Fruit fly (Drosophila melanogaster) whole organism, embryonic: ENCODE data around the gene wisp.
A peak's percentile ranks its signal among the peaks of the same experiment; 100 is the strongest.

ENCODE experiments used
- Atf6 ChIP-seq: fragments of 200-800 bp; sonication (Bioruptor generic); IDR thresholded peaks from 2 replicates; pipeline ENCODE4 v1.3.6; 2022; ENCODE audit warnings: missing biosample characterization, missing genetic modification characterization
- Bteb2 ChIP-seq: fragments of 200-800 bp; sonication (Bioruptor generic); optimal IDR thresholded peaks from 2 replicates; lab custom pipeline; 2016; ENCODE audit warnings: missing biosample characterization, missing genetic modification characterization
- CG10209 ChIP-seq: fragments of 200-800 bp; sonication (Bioruptor generic); optimal IDR thresholded peaks from 3 replicates; lab custom pipeline; 2017; ENCODE audit warnings: missing biosample characterization, mild to moderate bottlenecking, missing genetic modification characterization, missing genetic modification reagents
- CG11504 ChIP-seq: fragments of 200-800 bp; sonication (Bioruptor generic); optimal IDR thresholded peaks from 3 replicates; lab custom pipeline; 2019; ENCODE audit warnings: missing biosample characterization, mild to moderate bottlenecking, missing genetic modification characterization, moderate library complexity
- CG11723 ChIP-seq: fragments of 200-800 bp; sonication (Bioruptor generic); optimal IDR thresholded peaks from 2 replicates; lab custom pipeline; 2017; ENCODE audit warnings: missing biosample characterization, mild to moderate bottlenecking, missing genetic modification characterization
- CG12299 ChIP-seq: fragments of 200-800 bp; sonication (Bioruptor generic); optimal IDR thresholded peaks from 2 replicates; lab custom pipeline; 2018; ENCODE audit warnings: missing biosample characterization, mild to moderate bottlenecking, missing genetic modification characterization
- CG12391 ChIP-seq: fragments of 200-800 bp; sonication (Bioruptor generic); optimal IDR thresholded peaks from 3 replicates; lab custom pipeline; 2018; ENCODE audit warnings: missing biosample characterization, mild to moderate bottlenecking, missing genetic modification characterization, moderate library complexity
- CG13123 ChIP-seq: fragments of 200-800 bp; sonication (Bioruptor generic); optimal IDR thresholded peaks from 2 replicates; lab custom pipeline; 2016; ENCODE audit warnings: missing biosample characterization, missing genetic modification characterization
- CG13424 ChIP-seq: fragments of 200-800 bp; sonication (Bioruptor generic); optimal IDR thresholded peaks from 2 replicates; lab custom pipeline; 2019; ENCODE audit warnings: missing biosample characterization, mild to moderate bottlenecking, missing genetic modification characterization, moderate library complexity
- CG14965 ChIP-seq: fragments of 200-800 bp; sonication (Bioruptor generic); optimal IDR thresholded peaks from 2 replicates; lab custom pipeline; 2016; ENCODE audit warnings: missing biosample characterization, missing genetic modification characterization, borderline replicate concordance
- CG17829 ChIP-seq: fragments of 200-800 bp; optimal IDR thresholded peaks from 2 replicates; lab custom pipeline; 2019; ENCODE audit warnings: missing biosample characterization, mild to moderate bottlenecking, missing genetic modification characterization, moderate library complexity
- CG1792 ChIP-seq: fragments of 200-800 bp; sonication (Bioruptor generic); optimal IDR thresholded peaks from 2 replicates; lab custom pipeline; 2016; ENCODE audit warnings: missing biosample characterization, missing genetic modification characterization
- CG2129 ChIP-seq: fragments of 200-800 bp; sonication (Bioruptor generic); IDR thresholded peaks from 2 replicates; pipeline ENCODE4 v1.3.6; 2022; ENCODE audit warnings: missing biosample characterization, missing genetic modification characterization; ENCODE audit not compliant: partially characterized antibody
- CG3065 ChIP-seq: fragments of 200-800 bp; sonication (Bioruptor generic); optimal IDR thresholded peaks from 2 replicates; lab custom pipeline; 2016; ENCODE audit warnings: missing biosample characterization, missing genetic modification characterization
- CG31388 ChIP-seq: fragments of 200-800 bp; sonication (Bioruptor generic); optimal IDR thresholded peaks from 2 replicates; lab custom pipeline; 2016; ENCODE audit warnings: missing biosample characterization, missing genetic modification characterization
- CG6175 ChIP-seq: fragments of 200-800 bp; sonication (Bioruptor generic); IDR thresholded peaks from 3 replicates; pipeline ENCODE4 v1.3.6; 2022; ENCODE audit warnings: missing biosample characterization, missing genetic modification characterization
- CG6791 ChIP-seq: fragments of 200-800 bp; sonication (Bioruptor generic); IDR thresholded peaks from 3 replicates; pipeline ENCODE4 v1.3.6; 2022; ENCODE audit warnings: missing biosample characterization, missing genetic modification characterization; ENCODE audit not compliant: partially characterized antibody
- CG7839 ChIP-seq: fragments of 200-800 bp; sonication (Bioruptor generic); optimal IDR thresholded peaks from 3 replicates; lab custom pipeline; 2018; ENCODE audit warnings: missing biosample characterization, mild to moderate bottlenecking, missing genetic modification characterization, moderate library complexity
- CG7963 ChIP-seq: fragments of 200-800 bp; sonication (Bioruptor generic); IDR thresholded peaks from 3 replicates; pipeline ENCODE4 v1.3.6; 2022; ENCODE audit warnings: missing biosample characterization, missing genetic modification characterization; ENCODE audit not compliant: partially characterized antibody
- CG8388 ChIP-seq: fragments of 200-800 bp; sonication (Bioruptor generic); optimal IDR thresholded peaks from 2 replicates; lab custom pipeline; 2019; ENCODE audit warnings: missing biosample characterization, mild to moderate bottlenecking, missing genetic modification characterization, moderate library complexity
- CG9609 ChIP-seq: fragments of 200-800 bp; sonication (Bioruptor generic); optimal IDR thresholded peaks from 3 replicates; lab custom pipeline; 2016; ENCODE audit warnings: missing biosample characterization, missing genetic modification characterization
- CHES-1-like ChIP-seq: fragments of 200-800 bp; sonication (Bioruptor generic); optimal IDR thresholded peaks from 2 replicates; lab custom pipeline; 2016; ENCODE audit warnings: missing biosample characterization, missing genetic modification characterization
- D19B ChIP-seq: fragments of 200-800 bp; sonication (Bioruptor generic); optimal IDR thresholded peaks from 2 replicates; lab custom pipeline; 2017; ENCODE audit warnings: missing biosample characterization, mild to moderate bottlenecking, missing genetic modification characterization
- E2f1 ChIP-seq: fragments of 200-800 bp; sonication (Bioruptor generic); IDR thresholded peaks from 2 replicates; pipeline ENCODE4 v1.3.6; 2022; ENCODE audit warnings: missing biosample characterization, missing genetic modification characterization
- E2f2 ChIP-seq: fragments of 200-800 bp; sonication (Bioruptor generic); IDR thresholded peaks from 2 replicates; pipeline ENCODE4 v1.3.6; 2022; ENCODE audit warnings: missing biosample characterization, missing genetic modification characterization
- Fer3 ChIP-seq: fragments of 200-800 bp; sonication (Bioruptor generic); optimal IDR thresholded peaks from 2 replicates; lab custom pipeline; 2018; ENCODE audit warnings: missing biosample characterization, mild to moderate bottlenecking, missing genetic modification characterization, moderate library complexity
- H15 ChIP-seq: fragments of 200-800 bp; sonication (Bioruptor generic); IDR thresholded peaks from 3 replicates; pipeline ENCODE4 v1.3.6; 2022; ENCODE audit warnings: missing biosample characterization, missing genetic modification characterization
- Hr78 ChIP-seq, 2 experiments: fragments of 200-800 bp in 1 of 2; fragments of >200 bp in 1 of 2; sonication (Bioruptor generic) in 1 of 2; optimal IDR thresholded peaks; 2 replicates each; lab custom pipeline; 2017 to 2019; ENCODE audit warnings: missing biosample characterization in 2 of 2, missing genetic modification characterization in 2 of 2, mild to moderate bottlenecking in 1 of 2, moderate library complexity in 1 of 2
- Kr ChIP-seq: fragments of 200-800 bp; sonication (Bioruptor generic); optimal IDR thresholded peaks from 2 replicates; lab custom pipeline; 2017; ENCODE audit warnings: missing biosample characterization, mild to moderate bottlenecking, missing genetic modification characterization
- Sox102F ChIP-seq: fragments of 200-800 bp; sonication (Bioruptor generic); optimal IDR thresholded peaks from 2 replicates; lab custom pipeline; 2018; ENCODE audit warnings: missing biosample characterization, mild to moderate bottlenecking, missing genetic modification characterization, moderate library complexity
- Xbp1 ChIP-seq: fragments of 200-800 bp; sonication (Bioruptor generic); optimal IDR thresholded peaks from 3 replicates; lab custom pipeline; 2016; ENCODE audit warnings: missing biosample characterization, mild to moderate bottlenecking, missing genetic modification characterization
- ash1 ChIP-seq: fragments of 200-800 bp; sonication (Bioruptor generic); optimal IDR thresholded peaks from 2 replicates; lab custom pipeline; 2018; ENCODE audit warnings: missing biosample characterization, mild to moderate bottlenecking, missing genetic modification characterization
- bigmax ChIP-seq: fragments of 200-800 bp; sonication (Bioruptor generic); optimal IDR thresholded peaks from 2 replicates; lab custom pipeline; 2018; ENCODE audit warnings: missing biosample characterization, mild to moderate bottlenecking, missing genetic modification characterization
- btn ChIP-seq: fragments of 200-800 bp; sonication (Bioruptor generic); optimal IDR thresholded peaks from 2 replicates; lab custom pipeline; 2016; ENCODE audit warnings: missing biosample characterization, missing genetic modification characterization
- cas ChIP-seq: fragments of 200-800 bp; sonication (Bioruptor generic); IDR thresholded peaks from 2 replicates; pipeline ENCODE4 v1.3.6; 2022; ENCODE audit warnings: missing biosample characterization, missing genetic modification characterization
- caup ChIP-seq: fragments of 200-800 bp; sonication (Bioruptor generic); optimal IDR thresholded peaks from 3 replicates; lab custom pipeline; 2017; ENCODE audit warnings: missing biosample characterization, mild to moderate bottlenecking, missing genetic modification characterization, moderate library complexity; ENCODE audit not compliant: severe bottlenecking
- ci ChIP-seq: fragments of 200-800 bp; sonication (Bioruptor generic); IDR thresholded peaks from 3 replicates; pipeline ENCODE4 v1.3.6; 2022; ENCODE audit warnings: missing biosample characterization, missing genetic modification characterization
- dysf ChIP-seq: fragments of 200-800 bp; sonication (Bioruptor generic); IDR thresholded peaks from 3 replicates; pipeline ENCODE4 v1.3.6; 2022; ENCODE audit warnings: missing biosample characterization, missing genetic modification characterization
- gsb ChIP-seq: fragments of 200-800 bp; sonication (Bioruptor generic); IDR thresholded peaks from 2 replicates; pipeline ENCODE4 v1.3.6; 2022; ENCODE audit warnings: missing biosample characterization, missing genetic modification characterization
- gt ChIP-seq: fragments of 200-800 bp; sonication (Bioruptor generic); IDR thresholded peaks from 2 replicates; pipeline ENCODE4 v1.3.6; 2022; ENCODE audit warnings: missing biosample characterization, missing genetic modification characterization
- lola ChIP-seq, 3 experiments: fragments of >200 bp in 2 of 3; fragments of 200-800 bp in 1 of 3; sonication (Bioruptor generic) in 1 of 3; optimal IDR thresholded peaks; 2 replicates each; lab custom pipeline; 2017 to 2019; ENCODE audit warnings: missing biosample characterization in 3 of 3, missing genetic modification characterization in 3 of 3, mild to moderate bottlenecking in 1 of 3, moderate library complexity in 1 of 3
- maf-S ChIP-seq: fragments of 200-800 bp; sonication (Bioruptor generic); optimal IDR thresholded peaks from 2 replicates; lab custom pipeline; 2016; ENCODE audit warnings: missing biosample characterization, missing genetic modification characterization
- otp ChIP-seq: fragments of 200-800 bp; sonication (Bioruptor generic); IDR thresholded peaks from 3 replicates; pipeline ENCODE4, ENCODE4 v1.3.6; 2022; ENCODE audit warnings: missing biosample characterization, missing genetic modification characterization
- row ChIP-seq: fragments of 200-800 bp; sonication (Bioruptor generic); IDR thresholded peaks from 3 replicates; pipeline ENCODE4 v1.3.6; 2022; ENCODE audit warnings: missing biosample characterization, missing genetic modification characterization
- sens-2 ChIP-seq: fragments of 200-800 bp; sonication (Bioruptor generic); IDR thresholded peaks from 2 replicates; pipeline ENCODE4 v1.3.6; 2022; ENCODE audit warnings: missing biosample characterization, missing genetic modification characterization
- sug ChIP-seq: fragments of 200-800 bp; optimal IDR thresholded peaks from 2 replicates; lab custom pipeline; 2019; ENCODE audit warnings: missing biosample characterization, mild to moderate bottlenecking, missing genetic modification characterization, moderate library complexity
- tap ChIP-seq: fragments of 200-800 bp; optimal IDR thresholded peaks from 3 replicates; lab custom pipeline; 2019; ENCODE audit warnings: missing biosample characterization, mild to moderate bottlenecking, missing genetic modification characterization, moderate library complexity
- tin ChIP-seq: fragments of 200-800 bp; sonication (Bioruptor generic); optimal IDR thresholded peaks from 3 replicates; lab custom pipeline; 2016; ENCODE audit warnings: missing biosample characterization, missing genetic modification characterization
- tna ChIP-seq: fragments of 200-800 bp; sonication (Bioruptor generic); IDR thresholded peaks from 2 replicates; pipeline ENCODE4 v1.3.6; 2022; ENCODE audit warnings: missing biosample characterization, missing genetic modification characterization; ENCODE audit not compliant: partially characterized antibody
- wdn ChIP-seq: fragments of 200-800 bp; sonication (Bioruptor generic); IDR thresholded peaks from 2 replicates; pipeline ENCODE4 v1.3.6; 2022; ENCODE audit warnings: missing biosample characterization, missing genetic modification characterization

wisp gene

DNA sequence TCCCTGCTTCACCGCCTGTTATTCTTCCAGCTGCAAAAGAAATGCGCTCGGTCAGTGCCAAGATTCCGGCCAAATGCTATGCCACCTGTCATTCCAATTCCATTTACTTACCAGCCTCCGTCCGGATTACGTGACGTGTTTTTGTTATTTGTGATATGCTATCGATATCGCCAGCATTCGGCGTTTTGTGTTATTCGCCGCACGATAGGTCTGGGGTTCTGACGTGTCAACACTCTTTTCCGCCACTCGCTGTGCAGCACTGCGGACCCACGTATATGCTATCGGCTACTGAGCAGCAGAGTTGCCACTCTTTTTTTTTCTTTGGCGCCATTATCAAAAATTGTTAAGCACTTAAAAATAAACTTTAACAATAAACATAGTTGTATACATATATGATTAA, 41.4 kb upstream of the wisp start, which contains the start of gene p24-1 (continued):
- peak; percentile 25 for TF ChIP-seq CG7839 (tag; lab: Kevin White, UChicago)
- no peak for TF ChIP-seq Hr78 (GFP tag; optimal IDR thresholded peaks at IDR 0.05; lab: Kevin White, UChicago)
- TF ChIP-seq E2f2 (GFP tag; lab: Robert Waterston, UW): peak; percentile 94
- no peak for TF ChIP-seq sens-2 (GFP tag; lab: Robert Waterston, UW)
- no peak for TF ChIP-seq Kr (GFP tag; lab: Kevin White, UChicago)
- no peak for TF ChIP-seq otp
- peak; percentile 78 for TF ChIP-seq tna (GFP tag; lab: Robert Waterston, UW)
- TF ChIP-seq gt (GFP tag; lab: Robert Waterston, UW): no peak
- 0 out of 2 replicates have a peak, but pooled peaks have one; percentile 32 for TF ChIP-seq wdn (GFP tag; lab: Robert Waterston, UW)
- peak; percentile 35 for TF ChIP-seq maf-S
- TF ChIP-seq dysf (GFP tag; lab: Robert Waterston, UW): peak; percentile 37; the same call in 2 of the 3 replicates
- TF ChIP-seq CG17829 (tag; lab: Kevin White, UChicago): peak; percentile 50
- TF ChIP-seq CG7963 (GFP tag; lab: Robert Waterston, UW): peak; percentile 74
- peak; percentile 20; the same call in 1 of the 2 replicates for TF ChIP-seq E2f1 (GFP tag; lab: Robert Waterston, UW)
- TF ChIP-seq CG3065 (GFP tag; lab: Kevin White, UChicago): no peak
- no peak for TF ChIP-seq lola (GFP tag; optimal IDR thresholded peaks at IDR 0.05; lab: Kevin White, UChicago)
- TF ChIP-seq Sox102F (GFP tag; lab: Kevin White, UChicago): no peak
- no peak for TF ChIP-seq gsb (GFP tag; lab: Robert Waterston, UW)
- peak; percentile 63 for TF ChIP-seq caup (GFP tag; lab: Kevin White, UChicago)
- TF ChIP-seq Bteb2 (GFP tag; lab: Kevin White, UChicago): peak; percentile 7
- peak; percentile 52 for TF ChIP-seq CHES-1-like
- TF ChIP-seq tap (tag; lab: Kevin White, UChicago): peak; percentile 12
- TF ChIP-seq CG31388: no peak
- TF ChIP-seq Atf6 (GFP tag; lab: Robert Waterston, UW): no peak
- peak; percentile 92 for TF ChIP-seq Xbp1 (GFP tag; lab: Kevin White, UChicago)
- peak; percentile 65 for TF ChIP-seq CG1792 (GFP tag; lab: Kevin White, UChicago)
- no peak for TF ChIP-seq btn (GFP tag; lab: Kevin White, UChicago)
- TF ChIP-seq bigmax (GFP tag; lab: Kevin White, UChicago): no peak
- TF ChIP-seq CG13424 (tag; lab: Kevin White, UChicago): peak; percentile 23
- peak; percentile 64 for TF ChIP-seq CG9609 (GFP tag; lab: Kevin White, UChicago)
- peak; percentile 61 for TF ChIP-seq sug
- peak; percentile 20; the same call in 1 of the 3 replicates for TF ChIP-seq ci (GFP tag; lab: Robert Waterston, UW)
- TF ChIP-seq ash1: no peak
- peak; percentile 12 for TF ChIP-seq Fer3 (tag; lab: Kevin White, UChicago)
- TF ChIP-seq CG12299 (tag; lab: Kevin White, UChicago): no peak
- peak; percentile 36 for TF ChIP-seq CG11504 (tag; lab: Kevin White, UChicago)
- TF ChIP-seq CG8388 (GFP tag; lab: Kevin White, UChicago): no peak
- TF ChIP-seq tin: peak; percentile 49
- peak; percentile 13; the same call in 1 of the 3 replicates for TF ChIP-seq H15 (GFP tag; lab: Robert Waterston, UW)
- no peak for TF ChIP-seq CG11723 (GFP tag; lab: Kevin White, UChicago)
- no peak for TF ChIP-seq cas
- TF ChIP-seq CG13123 (GFP tag; lab: Kevin White, UChicago): no peak
- TF ChIP-seq D19B (GFP tag; lab: Kevin White, UChicago): no peak
- peak; percentile 54 for TF ChIP-seq row (GFP tag; lab: Robert Waterston, UW)
- TF ChIP-seq CG6791 (GFP tag; lab: Robert Waterston, UW): peak; percentile 88
- no peak for TF ChIP-seq CG10209
- peak; percentile 36 for TF ChIP-seq CG12391 (tag; lab: Kevin White, UChicago)
- TF ChIP-seq CG14965: no peak
- TF ChIP-seq CG6175: no peak; the same call in 2 of the 3 replicates
- peak; percentile 53 for TF ChIP-seq CG2129
